Fruit fly (Drosophila melanogaster) whole organism, prepupa: ENCODE results near the gene Pdss2.

ENCODE experiments used
- CG32006 ChIP-seq: fragments of 200-800 bp; sonication (Bioruptor generic); optimal IDR thresholded peaks from 3 replicates; lab custom pipeline; 2017; ENCODE audit warnings: missing biosample characterization, mild to moderate bottlenecking, missing genetic modification characterization
- CG8632 ChIP-seq: fragments of 200-800 bp; sonication (Bioruptor generic); optimal IDR thresholded peaks from 3 replicates; lab custom pipeline; 2016; ENCODE audit warnings: missing biosample characterization, missing genetic modification characterization
- Eip75B ChIP-seq: fragments of 200-800 bp; sonication (Bioruptor generic); optimal IDR thresholded peaks from 3 replicates; lab custom pipeline; 2016; ENCODE audit warnings: missing biosample characterization, missing genetic modification characterization
- Hr38 ChIP-seq: sonication (Bioruptor generic); optimal IDR thresholded peaks from 2 replicates; lab custom pipeline; 2016; ENCODE audit warnings: missing biosample characterization, missing genetic modification characterization
- Hr39 ChIP-seq: fragments of 200-800 bp; sonication (Bioruptor generic); optimal IDR thresholded peaks from 2 replicates; lab custom pipeline; 2016; ENCODE audit warnings: missing biosample characterization, missing genetic modification characterization
- cyc ChIP-seq: fragments of 200-800 bp; sonication (Bioruptor generic); optimal IDR thresholded peaks from 3 replicates; lab custom pipeline; 2016; ENCODE audit warnings: missing biosample characterization, missing genetic modification characterization
- fkh ChIP-seq: fragments of 200-800 bp; sonication (Bioruptor generic); optimal IDR thresholded peaks from 3 replicates; lab custom pipeline; 2017; ENCODE audit warnings: missing biosample characterization, mild to moderate bottlenecking, missing genetic modification characterization, moderate library complexity
- ss ChIP-seq, 2 experiments: fragments of 200-800 bp; sonication (Bioruptor generic); optimal IDR thresholded peaks; 2 replicates in 1 of 2; 3 replicates in 1 of 2; lab custom pipeline; 2017 to 2018; ENCODE audit warnings: mild to moderate bottlenecking in 2 of 2, missing biosample characterization in 2 of 2, missing genetic modification characterization in 2 of 2, moderate library complexity in 1 of 2
- vri ChIP-seq: fragments of 200-800 bp; sonication (Bioruptor generic); optimal IDR thresholded peaks from 3 replicates; lab custom pipeline; 2016; ENCODE audit warnings: missing biosample characterization, mild to moderate bottlenecking, missing genetic modification characterization

DNA sequence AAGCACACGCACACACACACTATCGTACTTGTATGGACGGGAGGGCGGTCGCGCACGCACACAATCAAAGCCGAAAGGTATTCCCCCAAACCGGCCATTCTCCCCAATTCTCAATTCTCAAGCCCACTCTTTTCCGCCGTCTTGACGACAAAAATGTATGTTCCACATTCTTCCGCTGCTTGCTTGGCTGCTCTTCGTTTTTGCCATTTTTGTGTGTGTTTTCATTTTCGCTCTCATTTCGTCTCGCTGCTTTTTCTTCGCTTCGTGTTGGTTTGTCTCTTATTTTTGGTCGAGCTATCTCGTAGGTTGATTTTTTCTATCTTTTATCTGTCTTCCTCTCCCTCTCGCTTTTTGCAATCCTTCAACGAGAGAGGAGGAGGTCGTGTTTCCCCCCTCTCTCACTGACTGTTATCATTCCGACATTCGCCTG, 13.2 kb upstream of the Pdss2 start:
- TF ChIP-seq CG32006 (GFP tag; lab: Kevin White, UChicago) (no peak), fkh (no peak), Eip75B (GFP tag; lab: Kevin White, UChicago) (peak; percentile 25), Hr39 (GFP tag; lab: Kevin White, UChicago) (no peak), cyc (GFP tag; lab: Kevin White, UChicago) (no peak), CG8632 (no peak), Hr38 (GFP tag; lab: Kevin White, UChicago) (no peak), vri (no peak), ss (GFP tag; optimal IDR thresholded peaks at IDR 0.05; lab: Kevin White, UChicago) (peak in 1 of 2 experiments; percentile 54)
